Worm (Caenorhabditis elegans) whole organism, midembryonic: ENCODE data around the gene ifta-2.

ENCODE experiments used
- T22C8.4 ChIP-seq: fragments of 200-800 bp; sonication (Bioruptor generic); IDR thresholded peaks from 2 replicates; pipeline ENCODE4 v1.3.6; 2022; ENCODE audit warnings: missing genetic modification characterization, missing compliant biosample characterization
- cog-1 ChIP-seq: sonication (generic microtip); optimal IDR thresholded peaks from 2 replicates; lab custom pipeline; 2016; ENCODE audit warnings: missing genetic modification characterization, missing compliant biosample characterization
- flt-1 ChIP-seq: fragments of 200-800 bp; sonication (Bioruptor generic); IDR thresholded peaks from 2 replicates; pipeline ENCODE4 v1.3.6; 2022; ENCODE audit warnings: missing genetic modification characterization, missing compliant biosample characterization
- klf-2 ChIP-seq: fragments of 200-800 bp; sonication (Bioruptor generic); conservative IDR thresholded peaks from 2 replicates; pipeline ENCODE4 v1.3.6; 2022; ENCODE audit warnings: missing genetic modification reagents, missing genetic modification characterization, missing compliant biosample characterization
- med-1 ChIP-seq: sonication (generic microtip); optimal IDR thresholded peaks from 2 replicates; lab custom pipeline; 2017; ENCODE audit warnings: missing genetic modification characterization, mild to moderate bottlenecking, missing compliant biosample characterization, antibody characterized with exemption, missing genetic modification reagents; ENCODE audit not compliant: insufficient read depth
- ref-1 ChIP-seq: fragments of 200-800 bp; sonication (Bioruptor generic); conservative IDR thresholded peaks from 2 replicates; pipeline ENCODE4 v1.3.6; 2022; ENCODE audit warnings: missing genetic modification reagents, missing genetic modification characterization, missing compliant biosample characterization
- tab-1 ChIP-seq: fragments of 200-800 bp; sonication (Bioruptor generic); IDR thresholded peaks from 2 replicates; pipeline ENCODE4 v1.3.6; 2022; ENCODE audit warnings: missing genetic modification characterization, missing compliant biosample characterization
- ztf-23 ChIP-seq: fragments of 200-800 bp; sonication (Bioruptor generic); IDR thresholded peaks from 2 replicates; pipeline ENCODE4 v1.3.6; 2022; ENCODE audit warnings: missing genetic modification reagents, missing genetic modification characterization, missing compliant biosample characterization
- ztf-29 ChIP-seq: fragments of 200-800 bp; sonication (Bioruptor generic); IDR thresholded peaks from 2 replicates; pipeline ENCODE4 v1.3.6; 2022; ENCODE audit warnings: missing genetic modification reagents, missing genetic modification characterization, missing compliant biosample characterization

ce11 chrIV:17308211-17308610 is 6.4 kb upstream of the ifta-2 start, which contains the start of gene T28F3.9:
- TF ChIP-seq ref-1 (GFP tag; lab: Robert Waterston, UW): no peak
- no peak for TF ChIP-seq tab-1
- TF ChIP-seq klf-2 (GFP tag; lab: Robert Waterston, UW): no peak
- no peak for TF ChIP-seq flt-1
- TF ChIP-seq ztf-23 (GFP tag; lab: Robert Waterston, UW): no peak
- no peak for TF ChIP-seq cog-1 (tag; lab: Kevin White, UChicago)
- TF ChIP-seq ztf-29 (GFP tag; lab: Robert Waterston, UW): no peak
- TF ChIP-seq T22C8.4 (GFP tag; lab: Robert Waterston, UW): no peak
- no peak for TF ChIP-seq med-1 (GFP tag; lab: Kevin White, UChicago)
